Fruit fly (Drosophila melanogaster) whole organism, embryonic: Measurements from ENCODE around the gene CG34265.

Experiments used
- Aef1 ChIP-seq: fragments of 200-800 bp; sonication (Bioruptor generic); IDR thresholded peaks from 3 replicates; pipeline ENCODE4 v1.3.6; 2022; ENCODE audit warnings: missing biosample characterization, missing genetic modification characterization
- Atf3 ChIP-seq: fragments of 200-800 bp; sonication (Bioruptor generic); optimal IDR thresholded peaks from 3 replicates; lab custom pipeline; 2016; ENCODE audit warnings: missing biosample characterization, missing genetic modification characterization
- B-H1 ChIP-seq: fragments of 200-800 bp; sonication (Bioruptor generic); IDR thresholded peaks from 3 replicates; pipeline ENCODE4 v1.3.6; 2022; ENCODE audit warnings: missing biosample characterization, missing genetic modification characterization
- BtbVII ChIP-seq: fragments of 200-800 bp; sonication (Bioruptor generic); optimal IDR thresholded peaks from 3 replicates; lab custom pipeline; 2017; ENCODE audit warnings: missing biosample characterization, mild to moderate bottlenecking, missing genetic modification characterization
- CG1024 ChIP-seq: fragments of 200-800 bp; sonication (Bioruptor generic); IDR thresholded peaks from 2 replicates; pipeline ENCODE4 v1.3.6; 2022; ENCODE audit warnings: missing biosample characterization, missing genetic modification characterization
- CG10654 ChIP-seq: fragments of 200-800 bp; sonication (Bioruptor generic); optimal IDR thresholded peaks from 2 replicates; lab custom pipeline; 2016; ENCODE audit warnings: missing biosample characterization, missing genetic modification characterization
- CG15479 ChIP-seq: fragments of 200-800 bp; sonication (Bioruptor generic); optimal IDR thresholded peaks from 3 replicates; lab custom pipeline; 2019; ENCODE audit warnings: missing biosample characterization, mild to moderate bottlenecking, missing genetic modification characterization, moderate library complexity
- CG17359 ChIP-seq: fragments of 200-800 bp; sonication (Bioruptor generic); optimal IDR thresholded peaks from 3 replicates; lab custom pipeline; 2018; ENCODE audit warnings: missing biosample characterization, mild to moderate bottlenecking, missing genetic modification characterization, moderate library complexity
- CG17361 ChIP-seq: fragments of 200-800 bp; sonication (Bioruptor generic); IDR thresholded peaks from 3 replicates; pipeline ENCODE4 v1.3.6; 2022; ENCODE audit warnings: missing biosample characterization, missing genetic modification characterization
- CG17802 ChIP-seq: fragments of 200-800 bp; sonication (Bioruptor generic); optimal IDR thresholded peaks from 2 replicates; lab custom pipeline; 2018; ENCODE audit warnings: missing biosample characterization, mild to moderate bottlenecking, missing genetic modification characterization, moderate library complexity
- CG17829 ChIP-seq: fragments of 200-800 bp; optimal IDR thresholded peaks from 2 replicates; lab custom pipeline; 2019; ENCODE audit warnings: missing biosample characterization, mild to moderate bottlenecking, missing genetic modification characterization, moderate library complexity
- CG18011 ChIP-seq: fragments of 200-800 bp; sonication (Bioruptor generic); optimal IDR thresholded peaks from 2 replicates; lab custom pipeline; 2017; ENCODE audit warnings: missing biosample characterization, missing genetic modification characterization, mild to moderate bottlenecking, moderate library complexity, missing genotype
- CG18262 ChIP-seq: fragments of 200-800 bp; optimal IDR thresholded peaks from 3 replicates; lab custom pipeline; 2019; ENCODE audit warnings: missing biosample characterization, mild to moderate bottlenecking, missing genetic modification characterization, moderate library complexity
- CG18476 ChIP-seq: fragments of 200-800 bp; sonication (Bioruptor generic); optimal IDR thresholded peaks from 2 replicates; lab custom pipeline; 2016; ENCODE audit warnings: missing biosample characterization, mild to moderate bottlenecking, missing genetic modification characterization
- CG18599 ChIP-seq: fragments of 200-800 bp; sonication (Bioruptor generic); optimal IDR thresholded peaks from 3 replicates; lab custom pipeline; 2017; ENCODE audit warnings: missing biosample characterization, missing genetic modification characterization, mild to moderate bottlenecking, moderate library complexity, missing genetic modification reagents
- CG2712 ChIP-seq: fragments of 200-800 bp; optimal IDR thresholded peaks from 3 replicates; lab custom pipeline; 2019; ENCODE audit warnings: missing biosample characterization, mild to moderate bottlenecking, missing genetic modification characterization, moderate library complexity
- CG2875 ChIP-seq: fragments of 200-800 bp; sonication (Bioruptor generic); optimal IDR thresholded peaks from 2 replicates; lab custom pipeline; 2017; ENCODE audit warnings: missing biosample characterization, mild to moderate bottlenecking, missing genetic modification characterization, missing genetic modification reagents
- CG2889 ChIP-seq: fragments of 200-800 bp; sonication (Bioruptor generic); IDR thresholded peaks from 3 replicates; pipeline ENCODE4 v1.3.6; 2022; ENCODE audit warnings: missing biosample characterization, missing genetic modification characterization
- CG30020 ChIP-seq: fragments of 200-800 bp; optimal IDR thresholded peaks from 2 replicates; lab custom pipeline; 2019; ENCODE audit warnings: missing biosample characterization, mild to moderate bottlenecking, missing genetic modification characterization, moderate library complexity
- CG3726 ChIP-seq: fragments of 200-800 bp; sonication (Bioruptor generic); IDR thresholded peaks from 3 replicates; pipeline ENCODE4, ENCODE4 v1.3.6; 2022; ENCODE audit warnings: missing biosample characterization, missing genetic modification characterization
- CG42726 ChIP-seq: fragments of 200-800 bp; sonication (Bioruptor generic); IDR thresholded peaks from 2 replicates; pipeline ENCODE4 v1.3.6; 2022; ENCODE audit warnings: missing biosample characterization, missing genetic modification characterization; ENCODE audit not compliant: partially characterized antibody
- CG4424 ChIP-seq: fragments of 200-800 bp; sonication (Bioruptor generic); optimal IDR thresholded peaks from 3 replicates; lab custom pipeline; 2016; ENCODE audit warnings: missing biosample characterization, missing genetic modification characterization
- CG4730 ChIP-seq: fragments of 200-800 bp; sonication (Bioruptor generic); IDR thresholded peaks from 2 replicates; pipeline ENCODE4 v1.3.6; 2022; ENCODE audit warnings: missing biosample characterization, missing genetic modification characterization
- CG6272 ChIP-seq: fragments of 200-800 bp; sonication (Bioruptor generic); IDR thresholded peaks from 2 replicates; pipeline ENCODE4 v1.3.6; 2022; ENCODE audit warnings: missing biosample characterization, missing genetic modification characterization
- CG6654 ChIP-seq: fragments of 200-800 bp; sonication (Bioruptor generic); optimal IDR thresholded peaks from 2 replicates; lab custom pipeline; 2017; ENCODE audit warnings: missing biosample characterization, mild to moderate bottlenecking, missing genetic modification characterization
- CG7839 ChIP-seq: fragments of 200-800 bp; sonication (Bioruptor generic); optimal IDR thresholded peaks from 3 replicates; lab custom pipeline; 2018; ENCODE audit warnings: missing biosample characterization, mild to moderate bottlenecking, missing genetic modification characterization, moderate library complexity
- CG8281 ChIP-seq: fragments of 200-800 bp; sonication (Bioruptor generic); optimal IDR thresholded peaks from 2 replicates; lab custom pipeline; 2018; ENCODE audit warnings: missing biosample characterization, mild to moderate bottlenecking, missing genetic modification characterization, moderate library complexity
- CG9215 ChIP-seq: fragments of 200-800 bp; sonication (Bioruptor generic); IDR thresholded peaks from 2 replicates; pipeline ENCODE4 v1.3.6; 2022; ENCODE audit warnings: missing biosample characterization, missing genetic modification characterization
- Dp ChIP-seq: fragments of 200-800 bp; sonication (Bioruptor generic); optimal IDR thresholded peaks from 2 replicates; lab custom pipeline; 2018; ENCODE audit warnings: missing biosample characterization, mild to moderate bottlenecking, missing genetic modification characterization, moderate library complexity
- HHEX ChIP-seq: fragments of 200-800 bp; sonication (Bioruptor generic); optimal IDR thresholded peaks from 3 replicates; lab custom pipeline; 2017; ENCODE audit warnings: missing biosample characterization, mild to moderate bottlenecking, missing genetic modification characterization, missing genetic modification reagents
- Kr ChIP-seq: fragments of 200-800 bp; sonication (Bioruptor generic); optimal IDR thresholded peaks from 2 replicates; lab custom pipeline; 2017; ENCODE audit warnings: missing biosample characterization, mild to moderate bottlenecking, missing genetic modification characterization
- Ptx1 ChIP-seq: fragments of 200-800 bp; sonication (Bioruptor generic); IDR thresholded peaks from 2 replicates; pipeline ENCODE4 v1.3.6; 2022; ENCODE audit warnings: missing biosample characterization, missing genetic modification characterization
- Usf ChIP-seq: fragments of 200-800 bp; sonication (Bioruptor generic); optimal IDR thresholded peaks from 2 replicates; lab custom pipeline; 2017; ENCODE audit warnings: missing genotype, missing biosample characterization, missing genetic modification characterization
- Xbp1 ChIP-seq: fragments of 200-800 bp; sonication (Bioruptor generic); optimal IDR thresholded peaks from 3 replicates; lab custom pipeline; 2016; ENCODE audit warnings: missing biosample characterization, mild to moderate bottlenecking, missing genetic modification characterization
- al ChIP-seq: fragments of 200-800 bp; sonication (Bioruptor generic); IDR thresholded peaks from 2 replicates; pipeline ENCODE4 v1.3.6; 2022; ENCODE audit warnings: missing biosample characterization, missing genetic modification characterization
- bcd ChIP-seq: fragments of 200-800 bp; sonication (Bioruptor generic); optimal IDR thresholded peaks from 2 replicates; lab custom pipeline; 2017; ENCODE audit warnings: missing biosample characterization, mild to moderate bottlenecking, missing genetic modification characterization
- br ChIP-seq: fragments of >200 bp; optimal IDR thresholded peaks from 2 replicates; lab custom pipeline; 2017
- dan ChIP-seq: fragments of 200-800 bp; sonication (Bioruptor generic); IDR thresholded peaks from 2 replicates; pipeline ENCODE4 v1.3.6; 2022; ENCODE audit warnings: missing biosample characterization, missing genetic modification characterization
- danr ChIP-seq: fragments of 200-800 bp; sonication (Bioruptor generic); IDR thresholded peaks from 2 replicates; pipeline ENCODE4 v1.3.6; 2022; ENCODE audit warnings: missing biosample characterization, missing genetic modification characterization
- dmrt99B ChIP-seq: fragments of 200-800 bp; sonication (Bioruptor generic); optimal IDR thresholded peaks from 2 replicates; lab custom pipeline; 2018; ENCODE audit warnings: missing biosample characterization, mild to moderate bottlenecking, missing genetic modification characterization, moderate library complexity
- dysf ChIP-seq: fragments of 200-800 bp; sonication (Bioruptor generic); IDR thresholded peaks from 3 replicates; pipeline ENCODE4 v1.3.6; 2022; ENCODE audit warnings: missing biosample characterization, missing genetic modification characterization
- oc ChIP-seq: fragments of 200-800 bp; sonication (Bioruptor generic); optimal IDR thresholded peaks from 2 replicates; lab custom pipeline; 2018; ENCODE audit warnings: missing biosample characterization, mild to moderate bottlenecking, missing genetic modification characterization, moderate library complexity
- org-1 ChIP-seq: fragments of 200-800 bp; sonication (Bioruptor generic); optimal IDR thresholded peaks from 2 replicates; lab custom pipeline; 2017; ENCODE audit warnings: missing biosample characterization, missing genetic modification characterization
- pho ChIP-seq: fragments of 200-800 bp; sonication (Bioruptor generic); optimal IDR thresholded peaks from 2 replicates; lab custom pipeline; 2016; ENCODE audit warnings: missing biosample characterization, missing genetic modification characterization
- sc ChIP-seq, 3 experiments: fragments of >200 bp in 2 of 3; fragments of 200-800 bp in 1 of 3; sonication (Bioruptor generic) in 1 of 3; optimal IDR thresholded peaks; 2 replicates in 2 of 3; 3 replicates in 1 of 3; lab custom pipeline; 2017; ENCODE audit warnings: mild to moderate bottlenecking in 1 of 3, missing biosample characterization in 1 of 3, missing genetic modification characterization in 1 of 3, missing genetic modification reagents in 1 of 3
- sens-2 ChIP-seq: fragments of 200-800 bp; sonication (Bioruptor generic); IDR thresholded peaks from 2 replicates; pipeline ENCODE4 v1.3.6; 2022; ENCODE audit warnings: missing biosample characterization, missing genetic modification characterization
- sisA ChIP-seq: fragments of 200-800 bp; sonication (Bioruptor generic); IDR thresholded peaks from 2 replicates; pipeline ENCODE4 v1.3.6; 2022; ENCODE audit warnings: missing biosample characterization, missing genetic modification characterization
- slou ChIP-seq: fragments of 200-800 bp; sonication (Bioruptor generic); optimal IDR thresholded peaks from 3 replicates; lab custom pipeline; 2016; ENCODE audit warnings: missing biosample characterization, missing genetic modification characterization
- slp2 ChIP-seq: fragments of 200-800 bp; sonication (Bioruptor generic); optimal IDR thresholded peaks from 2 replicates; lab custom pipeline; 2016; ENCODE audit warnings: missing biosample characterization, missing genetic modification characterization
- tin ChIP-seq: fragments of 200-800 bp; sonication (Bioruptor generic); optimal IDR thresholded peaks from 3 replicates; lab custom pipeline; 2016; ENCODE audit warnings: missing biosample characterization, missing genetic modification characterization
- vnd ChIP-seq: fragments of 200-800 bp; sonication (Bioruptor generic); IDR thresholded peaks from 3 replicates; pipeline ENCODE4 v1.3.6; 2022; ENCODE audit warnings: missing biosample characterization, missing genetic modification characterization; ENCODE audit not compliant: partially characterized antibody
- zf30C ChIP-seq: fragments of 200-800 bp; sonication (Bioruptor generic); optimal IDR thresholded peaks from 3 replicates; lab custom pipeline; 2018; ENCODE audit warnings: missing biosample characterization, mild to moderate bottlenecking, missing genetic modification characterization

The CG34265 gene

DNA sequence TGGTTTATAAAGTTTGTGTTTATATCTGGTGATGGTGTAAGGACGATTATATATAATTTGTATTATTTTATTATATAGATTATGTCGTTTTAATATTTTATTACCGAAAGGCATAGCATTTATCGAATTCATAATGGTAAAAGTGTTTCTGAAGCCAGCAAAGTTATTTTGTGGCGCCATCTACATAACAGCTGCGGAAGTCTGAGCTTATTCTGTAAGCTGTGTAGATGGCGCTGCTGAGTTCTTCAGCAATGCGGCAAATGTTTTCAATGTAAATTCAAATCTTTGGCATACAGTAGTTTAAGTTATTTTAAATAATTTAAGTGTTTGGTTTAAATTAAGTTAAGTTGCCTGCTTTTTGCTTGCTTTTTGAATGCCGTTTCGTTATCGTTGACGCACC lies 20.2 kb downstream of the CG34265 start (continued):
- TF ChIP-seq Dp (GFP tag; lab: Kevin White, UChicago) (peak; percentile 26), CG18476 (no peak), CG42726 (GFP tag; lab: Robert Waterston, UW) (peak; percentile 33; the same call in 1 of the 2 replicates), CG17802 (peak; percentile 2), CG6272 (GFP tag; lab: Robert Waterston, UW) (no peak), Atf3 (GFP tag; lab: Kevin White, UChicago) (no peak), vnd (GFP tag; lab: Robert Waterston, UW) (no peak), CG10654 (GFP tag; lab: Kevin White, UChicago) (peak; percentile 35), br (lab: Kevin White, UChicago) (no peak), CG7839 (peak; percentile 49), CG17829 (tag; lab: Kevin White, UChicago) (peak; percentile 46), CG18262 (peak; percentile 29), oc (tag; lab: Kevin White, UChicago) (no peak), al (GFP tag; lab: Robert Waterston, UW) (no peak), org-1 (no peak), Ptx1 (GFP tag; lab: Robert Waterston, UW) (peak; percentile 60), CG1024 (GFP tag; lab: Robert Waterston, UW) (peak; percentile 67), HHEX (GFP tag; lab: Kevin White, UChicago) (peak; percentile 4), tin (peak; percentile 60), CG4730 (GFP tag; lab: Robert Waterston, UW) (peak; percentile 58; the same call in 1 of the 2 replicates), Xbp1 (GFP tag; lab: Kevin White, UChicago) (peak; percentile 31), Aef1 (GFP tag; lab: Robert Waterston, UW) (peak; percentile 34; the same call in 1 of the 3 replicates), sisA (GFP tag; lab: Robert Waterston, UW) (peak; percentile 56), slou (GFP tag; lab: Kevin White, UChicago) (no peak), pho (no peak), sc (optimal IDR thresholded peaks at IDR 0.05; lab: Kevin White, UChicago) (no peak), sc (GFP tag; optimal IDR thresholded peaks at IDR 0.05; lab: Kevin White, UChicago) (no peak), dan (no peak), CG17359 (tag; lab: Kevin White, UChicago) (peak; percentile 55), sens-2 (0 out of 2 replicates have a peak, but pooled peaks have one; percentile 7), CG4424 (GFP tag; lab: Kevin White, UChicago) (peak; percentile 39), CG18011 (GFP tag; lab: Kevin White, UChicago) (no peak), CG2712 (tag; lab: Kevin White, UChicago) (peak; percentile 49), BtbVII (GFP tag; lab: Kevin White, UChicago) (no peak), dysf (GFP tag; lab: Robert Waterston, UW) (peak; percentile 56; the same call in 2 of the 3 replicates), CG15479 (no peak)

DNA sequence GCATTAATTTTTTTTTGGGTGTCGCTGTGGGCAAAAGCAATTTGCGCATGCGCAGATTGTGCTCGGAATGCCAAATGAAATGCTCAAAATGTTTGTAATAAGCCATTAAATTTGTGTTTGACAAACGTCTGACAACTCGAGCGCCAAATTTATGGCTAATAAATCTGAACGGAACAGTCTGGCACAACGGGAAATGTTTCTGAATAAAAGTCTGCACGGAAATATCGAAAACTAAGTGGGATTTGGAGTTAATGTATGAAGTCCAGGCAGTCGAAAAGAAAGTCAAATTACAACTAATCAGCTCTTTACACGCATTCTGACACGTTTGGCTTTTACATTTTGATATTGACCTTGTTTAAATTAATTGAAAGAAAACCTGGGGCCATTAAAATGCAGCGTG lies 22.9 kb downstream of the CG34265 start, which contains the start of gene CG12009:
Gene CG12009 (plus strand): TSS at position 301 of the 400 bp plus-strand sequence.
- no peak for TF ChIP-seq dmrt99B (tag; lab: Kevin White, UChicago)
- TF ChIP-seq CG2875 (GFP tag; lab: Kevin White, UChicago): no peak
- no peak for TF ChIP-seq B-H1
- no peak for TF ChIP-seq slp2
- no peak for TF ChIP-seq CG42726 (GFP tag; lab: Robert Waterston, UW)
- TF ChIP-seq CG8281 (tag; lab: Kevin White, UChicago): no peak
- no peak for TF ChIP-seq CG2889 (GFP tag; lab: Robert Waterston, UW)
- TF ChIP-seq CG17361: no peak
- no peak for TF ChIP-seq slou (GFP tag; lab: Kevin White, UChicago)
- TF ChIP-seq CG18599 (GFP tag; lab: Kevin White, UChicago): no peak
- no peak for TF ChIP-seq Usf (GFP tag; lab: Kevin White, UChicago)
- no peak for TF ChIP-seq CG9215 (GFP tag; lab: Robert Waterston, UW)
- no peak for TF ChIP-seq danr (GFP tag; lab: Robert Waterston, UW)
- no peak for TF ChIP-seq Kr
- TF ChIP-seq bcd: no peak
- no peak for TF ChIP-seq CG30020 (tag; lab: Kevin White, UChicago)
- TF ChIP-seq CG6654: no peak
- TF ChIP-seq zf30C (GFP tag; lab: Kevin White, UChicago): no peak
- TF ChIP-seq CG3726 (GFP tag; lab: Robert Waterston, UW): no peak
